Fruit fly (Drosophila melanogaster) whole organism, embryonic: ENCODE measurements around the gene veli.

Experiments used
- CG10462 ChIP-seq: fragments of 200-800 bp; sonication (Bioruptor generic); optimal IDR thresholded peaks from 2 replicates; lab custom pipeline; 2016; ENCODE audit warnings: missing biosample characterization, missing genetic modification characterization
- CG11560 ChIP-seq: fragments of 200-800 bp; sonication (Bioruptor generic); IDR thresholded peaks from 3 replicates; pipeline ENCODE4 v1.3.6; 2022; ENCODE audit warnings: missing biosample characterization, missing genetic modification characterization
- CG12942 ChIP-seq: fragments of 200-800 bp; sonication (Bioruptor generic); optimal IDR thresholded peaks from 3 replicates; lab custom pipeline; 2016; ENCODE audit warnings: missing biosample characterization, missing genetic modification characterization
- CG13894 ChIP-seq: fragments of 200-800 bp; sonication (Bioruptor generic); optimal IDR thresholded peaks from 3 replicates; lab custom pipeline; 2018; ENCODE audit warnings: missing biosample characterization, mild to moderate bottlenecking, missing genetic modification characterization, moderate library complexity
- CG14710 ChIP-seq: fragments of 200-800 bp; sonication (Bioruptor generic); optimal IDR thresholded peaks from 3 replicates; lab custom pipeline; 2019; ENCODE audit warnings: missing biosample characterization, mild to moderate bottlenecking, missing genetic modification characterization, moderate library complexity
- CG17361 ChIP-seq: fragments of 200-800 bp; sonication (Bioruptor generic); IDR thresholded peaks from 3 replicates; pipeline ENCODE4 v1.3.6; 2022; ENCODE audit warnings: missing biosample characterization, missing genetic modification characterization
- CG17612 ChIP-seq: fragments of 200-800 bp; sonication (Bioruptor generic); IDR thresholded peaks from 2 replicates; pipeline ENCODE4 v1.3.6; 2022; ENCODE audit warnings: missing biosample characterization, missing genetic modification characterization
- CG2116 ChIP-seq: fragments of 200-800 bp; sonication (Bioruptor generic); optimal IDR thresholded peaks from 3 replicates; lab custom pipeline; 2018; ENCODE audit warnings: missing biosample characterization, mild to moderate bottlenecking, missing genetic modification characterization
- CG2120 ChIP-seq: fragments of 200-800 bp; sonication (Bioruptor generic); optimal IDR thresholded peaks from 3 replicates; lab custom pipeline; 2016; ENCODE audit warnings: missing biosample characterization, missing genetic modification characterization
- CG31388 ChIP-seq: fragments of 200-800 bp; sonication (Bioruptor generic); optimal IDR thresholded peaks from 2 replicates; lab custom pipeline; 2016; ENCODE audit warnings: missing biosample characterization, missing genetic modification characterization
- CG32532 ChIP-seq: fragments of 200-800 bp; sonication (Bioruptor generic); IDR thresholded peaks from 2 replicates; pipeline ENCODE4 v1.3.6; 2022; ENCODE audit warnings: missing biosample characterization, missing genetic modification characterization
- CG3847 ChIP-seq: fragments of 200-800 bp; sonication (Bioruptor generic); IDR thresholded peaks from 2 replicates; pipeline ENCODE4 v1.3.6; 2022; ENCODE audit warnings: missing biosample characterization, missing genetic modification characterization
- CG4282 ChIP-seq: fragments of 200-800 bp; sonication (Bioruptor generic); optimal IDR thresholded peaks from 2 replicates; lab custom pipeline; 2016; ENCODE audit warnings: missing biosample characterization, missing genetic modification characterization
- CG4404 ChIP-seq: fragments of 200-800 bp; sonication (Bioruptor generic); IDR thresholded peaks from 2 replicates; pipeline ENCODE4 v1.3.6; 2022; ENCODE audit warnings: missing biosample characterization, missing genetic modification characterization
- CG6791 ChIP-seq: fragments of 200-800 bp; sonication (Bioruptor generic); IDR thresholded peaks from 3 replicates; pipeline ENCODE4 v1.3.6; 2022; ENCODE audit warnings: missing biosample characterization, missing genetic modification characterization; ENCODE audit not compliant: partially characterized antibody
- CG7271 ChIP-seq: fragments of 200-800 bp; sonication (Bioruptor generic); optimal IDR thresholded peaks from 2 replicates; lab custom pipeline; 2018; ENCODE audit warnings: missing biosample characterization, mild to moderate bottlenecking, missing genetic modification characterization, moderate library complexity
- CG9817 ChIP-seq: fragments of 200-800 bp; sonication (Bioruptor generic); optimal IDR thresholded peaks from 2 replicates; lab custom pipeline; 2018; ENCODE audit warnings: missing biosample characterization, mild to moderate bottlenecking, missing genetic modification characterization, moderate library complexity
- CTCF ChIP-seq: fragments of 200-800 bp; sonication (Bioruptor generic); optimal IDR thresholded peaks from 2 replicates; lab custom pipeline; 2017; ENCODE audit warnings: missing biosample characterization, mild to moderate bottlenecking, missing genetic modification characterization, moderate library complexity
- Dref ChIP-seq: fragments of 200-800 bp; sonication (Bioruptor generic); IDR thresholded peaks from 2 replicates; pipeline ENCODE4 v1.3.6; 2022; ENCODE audit warnings: missing biosample characterization, missing genetic modification characterization
- E2f2 ChIP-seq: fragments of 200-800 bp; sonication (Bioruptor generic); IDR thresholded peaks from 2 replicates; pipeline ENCODE4 v1.3.6; 2022; ENCODE audit warnings: missing biosample characterization, missing genetic modification characterization
- Ets97D ChIP-seq: fragments of 200-800 bp; sonication (Bioruptor generic); optimal IDR thresholded peaks from 3 replicates; lab custom pipeline; 2016; ENCODE audit warnings: missing biosample characterization, missing genetic modification characterization
- Fer1 ChIP-seq: fragments of 200-800 bp; sonication (Bioruptor generic); optimal IDR thresholded peaks from 2 replicates; lab custom pipeline; 2017; ENCODE audit warnings: missing biosample characterization, mild to moderate bottlenecking, missing genetic modification characterization
- Fer2 ChIP-seq: fragments of 200-800 bp; sonication (Bioruptor generic); optimal IDR thresholded peaks from 2 replicates; lab custom pipeline; 2018; ENCODE audit warnings: missing biosample characterization, mild to moderate bottlenecking, missing genetic modification characterization, moderate library complexity
- Fer3 ChIP-seq: fragments of 200-800 bp; sonication (Bioruptor generic); optimal IDR thresholded peaks from 2 replicates; lab custom pipeline; 2018; ENCODE audit warnings: missing biosample characterization, mild to moderate bottlenecking, missing genetic modification characterization, moderate library complexity
- Gug ChIP-seq: fragments of 200-800 bp; sonication (Bioruptor generic); IDR thresholded peaks from 4 replicates; pipeline ENCODE4 v1.3.6; 2022; ENCODE audit warnings: missing biosample characterization, missing genetic modification characterization
- H15 ChIP-seq: fragments of 200-800 bp; sonication (Bioruptor generic); IDR thresholded peaks from 3 replicates; pipeline ENCODE4 v1.3.6; 2022; ENCODE audit warnings: missing biosample characterization, missing genetic modification characterization
- Hey ChIP-seq: fragments of 200-800 bp; sonication (Bioruptor generic); optimal IDR thresholded peaks from 3 replicates; lab custom pipeline; 2018; ENCODE audit warnings: missing biosample characterization, mild to moderate bottlenecking, missing genetic modification characterization
- Mes4 ChIP-seq: fragments of 200-800 bp; sonication (Bioruptor generic); optimal IDR thresholded peaks from 2 replicates; lab custom pipeline; 2016; ENCODE audit warnings: missing biosample characterization, missing genetic modification characterization
- NC2α ChIP-seq: fragments of 200-800 bp; sonication (Bioruptor generic); optimal IDR thresholded peaks from 2 replicates; lab custom pipeline; 2016; ENCODE audit warnings: missing biosample characterization, missing genetic modification characterization
- Pdp1 ChIP-seq, 2 experiments: fragments of 200-800 bp; sonication (Bioruptor generic); optimal IDR thresholded peaks; 3 replicates each; lab custom pipeline; 2016; ENCODE audit warnings: missing biosample characterization in 2 of 2, missing genetic modification characterization in 2 of 2, mild to moderate bottlenecking in 1 of 2, moderate library complexity in 1 of 2
- Ravus ChIP-seq: fragments of 200-800 bp; sonication (Bioruptor generic); IDR thresholded peaks from 2 replicates; pipeline ENCODE4 v1.3.6; 2022; ENCODE audit warnings: missing biosample characterization, missing genetic modification characterization
- Side ChIP-seq: fragments of 200-800 bp; sonication (Bioruptor generic); optimal IDR thresholded peaks from 2 replicates; lab custom pipeline; 2016; ENCODE audit warnings: missing biosample characterization, missing genetic modification characterization
- Stat92E ChIP-seq, 3 experiments: fragments of >200 bp in 2 of 3; fragments of 200-800 bp in 1 of 3; sonication (Bioruptor generic) in 1 of 3; optimal IDR thresholded peaks; 2 replicates each; lab custom pipeline; 2017 to 2019; ENCODE audit warnings: missing biosample characterization in 3 of 3, missing genetic modification characterization in 3 of 3, mild to moderate bottlenecking in 1 of 3, moderate library complexity in 1 of 3
- Tbp ChIP-seq: fragments of >200 bp; optimal IDR thresholded peaks from 2 replicates; lab custom pipeline; 2018; ENCODE audit warnings: missing biosample characterization, missing genetic modification characterization
- Trl ChIP-seq, 3 experiments: fragments of >200 bp in 2 of 3; fragments of 200-800 bp in 1 of 3; sonication (Bioruptor generic) in 1 of 3; optimal IDR thresholded peaks; 2 replicates in 1 of 3; 3 replicates in 2 of 3; lab custom pipeline; 2016 to 2017; ENCODE audit warnings: missing biosample characterization in 1 of 3, missing genetic modification characterization in 1 of 3
- YL-1 ChIP-seq: fragments of 200-800 bp; sonication (Bioruptor generic); optimal IDR thresholded peaks from 3 replicates; lab custom pipeline; 2017; ENCODE audit warnings: missing biosample characterization, mild to moderate bottlenecking, missing genetic modification characterization
- abd-A ChIP-seq: fragments of 200-800 bp; sonication (Bioruptor generic); optimal IDR thresholded peaks from 3 replicates; lab custom pipeline; 2019; ENCODE audit warnings: missing biosample characterization, mild to moderate bottlenecking, missing genetic modification characterization, moderate library complexity
- ap ChIP-seq: fragments of 200-800 bp; sonication (Bioruptor generic); IDR thresholded peaks from 2 replicates; pipeline ENCODE4 v1.3.6; 2022; ENCODE audit warnings: missing biosample characterization, missing genetic modification characterization
- bigmax ChIP-seq: fragments of 200-800 bp; sonication (Bioruptor generic); optimal IDR thresholded peaks from 2 replicates; lab custom pipeline; 2018; ENCODE audit warnings: missing biosample characterization, mild to moderate bottlenecking, missing genetic modification characterization
- dan ChIP-seq: fragments of 200-800 bp; sonication (Bioruptor generic); IDR thresholded peaks from 2 replicates; pipeline ENCODE4 v1.3.6; 2022; ENCODE audit warnings: missing biosample characterization, missing genetic modification characterization
- dm ChIP-seq: fragments of 200-800 bp; sonication (Bioruptor generic); optimal IDR thresholded peaks from 3 replicates; lab custom pipeline; 2016; ENCODE audit warnings: missing biosample characterization, missing genetic modification characterization
- esg ChIP-seq: fragments of 200-800 bp; sonication (Bioruptor generic); conservative IDR thresholded peaks from 2 replicates; pipeline ENCODE4 v1.3.6; 2022; ENCODE audit warnings: missing biosample characterization, missing genetic modification characterization
- fd64A ChIP-seq: fragments of 200-800 bp; sonication (Bioruptor generic); optimal IDR thresholded peaks from 3 replicates; lab custom pipeline; 2018; ENCODE audit warnings: missing biosample characterization, mild to moderate bottlenecking, missing genetic modification characterization
- gfzf ChIP-seq: fragments of 200-800 bp; sonication (Bioruptor generic); optimal IDR thresholded peaks from 2 replicates; lab custom pipeline; 2016; ENCODE audit warnings: missing biosample characterization, mild to moderate bottlenecking, missing genetic modification characterization, moderate library complexity
- lola ChIP-seq, 3 experiments: fragments of >200 bp in 2 of 3; fragments of 200-800 bp in 1 of 3; sonication (Bioruptor generic) in 1 of 3; optimal IDR thresholded peaks; 2 replicates each; lab custom pipeline; 2017 to 2019; ENCODE audit warnings: missing biosample characterization in 3 of 3, missing genetic modification characterization in 3 of 3, mild to moderate bottlenecking in 1 of 3, moderate library complexity in 1 of 3
- maf-S ChIP-seq: fragments of 200-800 bp; sonication (Bioruptor generic); optimal IDR thresholded peaks from 2 replicates; lab custom pipeline; 2016; ENCODE audit warnings: missing biosample characterization, missing genetic modification characterization
- mld ChIP-seq: fragments of 200-800 bp; sonication (Bioruptor generic); IDR thresholded peaks from 3 replicates; pipeline ENCODE4 v1.3.6; 2022; ENCODE audit warnings: missing biosample characterization, missing genetic modification characterization; ENCODE audit not compliant: partially characterized antibody
- repo ChIP-seq: fragments of 200-800 bp; sonication (Bioruptor generic); optimal IDR thresholded peaks from 2 replicates; lab custom pipeline; 2016; ENCODE audit warnings: missing biosample characterization, missing genetic modification characterization
- sug ChIP-seq: fragments of 200-800 bp; optimal IDR thresholded peaks from 2 replicates; lab custom pipeline; 2019; ENCODE audit warnings: missing biosample characterization, mild to moderate bottlenecking, missing genetic modification characterization, moderate library complexity
- tap ChIP-seq: fragments of 200-800 bp; optimal IDR thresholded peaks from 3 replicates; lab custom pipeline; 2019; ENCODE audit warnings: missing biosample characterization, mild to moderate bottlenecking, missing genetic modification characterization, moderate library complexity
- usp ChIP-seq: fragments of >200 bp; optimal IDR thresholded peaks from 2 replicates; lab custom pipeline; 2017; ENCODE audit warnings: missing biosample characterization, missing genetic modification characterization
- wek ChIP-seq: fragments of 200-800 bp; sonication (Bioruptor generic); optimal IDR thresholded peaks from 3 replicates; lab custom pipeline; 2018; ENCODE audit warnings: missing biosample characterization, mild to moderate bottlenecking, missing genetic modification characterization, moderate library complexity

Gene veli

DNA sequence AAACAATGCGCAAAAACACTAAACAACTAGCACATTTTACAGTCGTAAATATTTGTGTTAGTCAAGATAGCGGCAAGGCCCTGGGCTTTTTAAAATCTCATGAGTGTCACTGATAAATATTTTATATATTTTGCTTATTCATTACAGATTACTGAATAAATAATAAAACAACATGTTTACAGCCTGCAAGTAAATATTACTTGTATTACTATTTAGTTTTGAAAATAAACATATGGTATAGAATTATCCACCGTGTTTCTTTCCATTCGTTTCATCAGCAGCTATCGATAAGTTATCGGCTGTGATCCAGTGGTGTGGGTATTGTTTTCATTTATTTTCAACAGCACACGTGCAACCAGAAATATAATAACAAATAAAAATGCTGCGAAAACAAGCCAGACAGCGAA is 9.2 kb upstream of the veli start, which contains the start of the genes shams and CG11920 (continued):
- no peak for TF ChIP-seq gfzf (GFP tag; lab: Kevin White, UChicago)
- peak; percentile 77 for TF ChIP-seq wek (GFP tag; lab: Kevin White, UChicago)
- TF ChIP-seq CG31388 = no peak
- peak in 1 of 3 experiments; percentile 9 for TF ChIP-seq Stat92E (GFP tag; optimal IDR thresholded peaks at IDR 0.05; lab: Kevin White, UChicago)
- TF ChIP-seq CG9817 (tag; lab: Kevin White, UChicago) = no peak
- no peak for TF ChIP-seq CTCF
- peak; percentile 45; the same call in 1 of the 2 replicates for TF ChIP-seq E2f2
- peak; percentile 82 for TF ChIP-seq YL-1
- TF ChIP-seq Mes4 (GFP tag; lab: Kevin White, UChicago) = no peak
- no peak for TF ChIP-seq fd64A (GFP tag; lab: Kevin White, UChicago)
- no peak for TF ChIP-seq H15 (GFP tag; lab: Robert Waterston, UW)
- peak; percentile 80 for TF ChIP-seq CG2116 (GFP tag; lab: Kevin White, UChicago)
- peak in 1 of 3 experiments; percentile 25 for TF ChIP-seq lola (GFP tag; optimal IDR thresholded peaks at IDR 0.05; lab: Kevin White, UChicago)
- no peak for TF ChIP-seq CG10462
- peak; percentile 63 for TF ChIP-seq CG14710 (tag; lab: Kevin White, UChicago)
- TF ChIP-seq CG6791 (GFP tag; lab: Robert Waterston, UW) = 0 out of 3 replicates have a peak, but pooled peaks have one; percentile 39
- no peak for TF ChIP-seq Gug
- TF ChIP-seq bigmax = no peak
- no peak for TF ChIP-seq CG13894 (tag; lab: Kevin White, UChicago)
- no peak for TF ChIP-seq CG32532 (GFP tag; lab: Robert Waterston, UW)
- no peak for TF ChIP-seq Pdp1 (GFP tag; optimal IDR thresholded peaks at IDR 0.05; lab: Kevin White, UChicago)
- no peak for TF ChIP-seq Side (GFP tag; lab: Kevin White, UChicago)
- TF ChIP-seq CG7271 (tag; lab: Kevin White, UChicago) = no peak
- no peak for TF ChIP-seq esg (GFP tag; lab: Robert Waterston, UW)
- TF ChIP-seq Fer3 = no peak
- TF ChIP-seq dan (GFP tag; lab: Robert Waterston, UW) = no peak
- no peak for TF ChIP-seq Trl (optimal IDR thresholded peaks at IDR 0.05; lab: Kevin White, UChicago)
- no peak for TF ChIP-seq Trl (GFP tag; optimal IDR thresholded peaks at IDR 0.05; lab: Kevin White, UChicago)
- no peak for TF ChIP-seq Fer2 (tag; lab: Kevin White, UChicago)
- TF ChIP-seq CG11560 (tag; lab: Robert Waterston, UW) = no peak
- no peak for TF ChIP-seq sug
- TF ChIP-seq CG17612 (GFP tag; lab: Robert Waterston, UW) = no peak
- TF ChIP-seq mld (GFP tag; lab: Robert Waterston, UW) = no peak
- no peak for TF ChIP-seq ap
- TF ChIP-seq Ravus (GFP tag; lab: Robert Waterston, UW) = no peak
- no peak for TF ChIP-seq CG4282 (GFP tag; lab: Kevin White, UChicago)
- no peak for TF ChIP-seq Hey (tag; lab: Kevin White, UChicago)
- no peak for TF ChIP-seq maf-S (GFP tag; lab: Kevin White, UChicago)
- TF ChIP-seq Ets97D (GFP tag; lab: Kevin White, UChicago) = peak; percentile 9
- TF ChIP-seq repo (GFP tag; lab: Kevin White, UChicago) = no peak
- TF ChIP-seq dm = peak; percentile 80
- no peak for TF ChIP-seq CG12942 (GFP tag; lab: Kevin White, UChicago)
- TF ChIP-seq abd-A (tag; lab: Kevin White, UChicago) = no peak
- TF ChIP-seq tap (tag; lab: Kevin White, UChicago) = no peak
- TF ChIP-seq usp = no peak
- TF ChIP-seq NC2α (GFP tag; lab: Kevin White, UChicago) = no peak
- no peak for TF ChIP-seq CG17361 (GFP tag; lab: Robert Waterston, UW)
- TF ChIP-seq Dref (GFP tag; lab: Robert Waterston, UW) = peak; percentile 71
- no peak for TF ChIP-seq CG3847
- no peak for TF ChIP-seq Tbp (GFP tag; lab: Kevin White, UChicago)
- no peak for TF ChIP-seq Fer1 (GFP tag; lab: Kevin White, UChicago)
- peak; percentile 27 for TF ChIP-seq CG2120 (GFP tag; lab: Kevin White, UChicago)
- no peak for TF ChIP-seq CG4404 (GFP tag; lab: Robert Waterston, UW)
